Worm (Caenorhabditis elegans): ENCODE data around the gene C06A6.7.

DNA sequence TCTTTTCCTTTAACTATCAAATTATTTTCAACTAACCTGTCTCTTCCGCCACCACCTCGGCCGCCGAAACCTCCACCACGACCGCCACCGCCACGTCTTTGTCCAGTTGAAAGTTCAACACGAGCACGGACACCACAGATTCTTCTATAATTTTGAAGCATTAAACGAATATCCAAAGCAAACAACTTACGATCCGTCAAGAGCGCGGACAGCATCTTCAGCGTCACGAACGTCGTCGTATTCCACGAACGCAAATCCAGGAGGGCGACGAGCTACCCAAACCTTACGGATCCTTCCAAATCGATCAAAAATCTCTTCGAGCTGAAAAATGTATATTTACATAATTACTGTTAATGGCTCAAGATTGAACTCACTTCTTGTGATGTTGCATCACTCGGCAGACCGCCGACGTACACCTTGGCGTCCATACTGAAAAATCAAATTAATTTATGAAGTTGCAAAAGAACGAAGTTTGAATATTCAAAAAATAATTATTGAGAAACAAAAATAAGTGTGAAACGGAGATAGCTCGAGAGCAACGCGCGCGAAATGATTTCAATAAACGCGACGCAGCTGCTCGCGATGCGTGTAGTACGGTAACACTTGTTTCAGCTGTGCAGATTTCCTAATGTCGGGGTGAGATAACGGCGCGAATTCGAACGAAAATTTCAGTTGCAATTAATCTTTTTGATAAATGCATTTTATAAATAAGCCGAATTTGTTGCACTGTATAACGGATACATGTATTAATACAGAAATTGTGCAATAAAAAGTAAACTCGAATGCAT, 47.3 kb downstream of the C06A6.7 start, which contains the start of gene rsp-6:
- TF ChIP-seq lin-11 (tag; optimal IDR thresholded peaks at IDR 0.05) = no peak
- peak; percentile 88 for TF ChIP-seq unc-42 (tag; optimal IDR thresholded peaks at IDR 0.05)

Data from whole organism, late embryonic.